Worm (Caenorhabditis elegans) whole organism, L4 larva: ENCODE results near the gene str-86.

Experiments used
- D1046.2 ChIP-seq: fragments of 200-800 bp; sonication (Bioruptor generic); IDR thresholded peaks from 2 replicates; pipeline ENCODE4 v1.3.6; 2022; ENCODE audit warnings: missing genetic modification characterization, missing compliant biosample characterization
- F10B5.3 ChIP-seq: sonication (generic microtip); optimal IDR thresholded peaks from 2 replicates; lab custom pipeline; 2016; ENCODE audit warnings: mild to moderate bottlenecking, missing genetic modification characterization, missing compliant biosample characterization
- F37D6.2 ChIP-seq: sonication (generic microtip); optimal IDR thresholded peaks from 2 replicates; lab custom pipeline; 2016; ENCODE audit warnings: mild to moderate bottlenecking, missing genetic modification characterization, missing compliant biosample characterization
- F44E2.7 ChIP-seq: fragments of 200-800 bp; sonication (Bioruptor generic); IDR thresholded peaks from 2 replicates; pipeline ENCODE4 v2.1.2; 2022; ENCODE audit warnings: missing genetic modification characterization, missing compliant biosample characterization
- T26A8.4 ChIP-seq: fragments of 200-800 bp; sonication (Bioruptor generic); IDR thresholded peaks from 2 replicates; pipeline ENCODE4 v1.3.6; 2022; ENCODE audit warnings: missing genetic modification characterization, missing compliant biosample characterization
- Y105C5A.15 ChIP-seq: fragments of 200-800 bp; sonication (Bioruptor generic); IDR thresholded peaks from 2 replicates; pipeline ENCODE4 v1.3.6; 2022; ENCODE audit warnings: missing genetic modification characterization, missing compliant biosample characterization
- Y48G9A.11 ChIP-seq: fragments of 200-800 bp; sonication (Bioruptor generic); IDR thresholded peaks from 2 replicates; pipeline ENCODE4 v1.3.6; 2022; ENCODE audit warnings: missing genetic modification reagents, missing genetic modification characterization, missing compliant biosample characterization
- Y75B8A.6 ChIP-seq: fragments of 200-800 bp; sonication (Bioruptor generic); IDR thresholded peaks from 2 replicates; pipeline ENCODE4 v1.3.6; 2022; ENCODE audit warnings: missing genetic modification reagents, missing genetic modification characterization, missing compliant biosample characterization
- ZK337.2 ChIP-seq: fragments of 200-800 bp; sonication (Bioruptor generic); IDR thresholded peaks from 2 replicates; pipeline ENCODE4 v1.3.6; 2022; ENCODE audit warnings: missing genetic modification reagents, missing genetic modification characterization, missing compliant biosample characterization
- aha-1 ChIP-seq: fragments of 150-350 bp; peaks from one replicate; lab custom pipeline; 2014; ENCODE audit warnings: missing biosample characterization, missing genetic modification characterization
- ama-1 ChIP-seq: fragments of 150-350 bp; optimal IDR thresholded peaks from 2 replicates; lab custom pipeline; 2014; ENCODE audit warnings: inconsistent platforms, mixed read lengths
- arid-1 ChIP-seq: fragments of 200-800 bp; sonication (Bioruptor generic); conservative IDR thresholded peaks from 2 replicates; pipeline ENCODE4 v1.3.6; 2022; ENCODE audit warnings: missing genetic modification reagents, missing genetic modification characterization, missing compliant biosample characterization
- ceh-32 ChIP-seq: sonication (generic microtip); optimal IDR thresholded peaks from 2 replicates; lab custom pipeline; 2016; ENCODE audit warnings: mild to moderate bottlenecking, missing genetic modification characterization, missing compliant biosample characterization; ENCODE audit not compliant: poor library complexity
- daf-12 ChIP-seq: fragments of 150-350 bp; optimal IDR thresholded peaks from 2 replicates; lab custom pipeline; 2014; ENCODE audit warnings: missing biosample characterization, missing genetic modification reagents, missing genetic modification characterization
- daf-16 ChIP-seq, 3 experiments: sonication (generic microtip); optimal IDR thresholded peaks; 2 replicates each; lab custom pipeline; 2016 to 2017; ENCODE audit warnings: missing genetic modification characterization in 3 of 3, missing genetic modification reagents in 3 of 3, mild to moderate bottlenecking in 2 of 3, missing compliant biosample characterization in 2 of 3, missing biosample characterization in 1 of 3, moderate library complexity in 1 of 3
- daf-19 ChIP-seq: fragments of 200-800 bp; sonication (Bioruptor generic); conservative IDR thresholded peaks from 2 replicates; pipeline ENCODE4 v1.3.6; 2022; ENCODE audit warnings: missing genetic modification characterization, missing compliant biosample characterization
- daf-8 ChIP-seq: fragments of 200-800 bp; sonication (Bioruptor generic); IDR thresholded peaks from 2 replicates; pipeline ENCODE4 v1.3.6; 2022; ENCODE audit warnings: missing genetic modification characterization, missing compliant biosample characterization
- dmd-6 ChIP-seq: fragments of 200-800 bp; sonication (Bioruptor generic); IDR thresholded peaks from 2 replicates; pipeline ENCODE4 v1.3.6; 2022; ENCODE audit warnings: missing genetic modification reagents, missing genetic modification characterization, missing compliant biosample characterization
- dmd-9 ChIP-seq: fragments of 200-800 bp; sonication (Bioruptor generic); IDR thresholded peaks from 2 replicates; pipeline ENCODE4 v1.3.6; 2022; ENCODE audit warnings: missing genetic modification reagents, missing genetic modification characterization, missing compliant biosample characterization
- duxl-1 ChIP-seq: sonication (generic microtip); optimal IDR thresholded peaks from 2 replicates; lab custom pipeline; 2016; ENCODE audit warnings: mild to moderate bottlenecking, missing genetic modification characterization, moderate library complexity, missing compliant biosample characterization; ENCODE audit not compliant: poor library complexity
- hif-1 ChIP-seq, 2 experiments: sonication (generic microtip); optimal IDR thresholded peaks; 2 replicates each; lab custom pipeline; 2016 to 2017; ENCODE audit warnings: missing compliant biosample characterization in 2 of 2, missing genetic modification characterization in 2 of 2, missing genetic modification reagents in 2 of 2, missing genotype in 2 of 2, mild to moderate bottlenecking in 1 of 2
- hlh-11 ChIP-seq: fragments of 200-800 bp; sonication (Bioruptor generic); optimal IDR thresholded peaks from 2 replicates; lab custom pipeline; 2018; ENCODE audit warnings: mild to moderate bottlenecking, missing genetic modification characterization, missing compliant biosample characterization
- hmg-1.1 ChIP-seq: fragments of 200-800 bp; sonication (Bioruptor generic); IDR thresholded peaks from 2 replicates; pipeline ENCODE4 v1.3.6; 2022; ENCODE audit warnings: missing genetic modification reagents, missing genetic modification characterization, missing compliant biosample characterization
- lin-29 ChIP-seq: fragments of 200-800 bp; sonication (Bioruptor generic); IDR thresholded peaks from 2 replicates; pipeline ENCODE4 v1.3.6; 2022; ENCODE audit warnings: missing genetic modification reagents, missing genetic modification characterization, missing compliant biosample characterization
- lsy-2 ChIP-seq, 2 experiments: fragments of 150-350 bp in 1 of 2; sonication (generic microtip) in 1 of 2; optimal IDR thresholded peaks; 2 replicates each; lab custom pipeline; 2014 to 2017; ENCODE audit warnings: missing biosample characterization in 2 of 2, missing genetic modification characterization in 2 of 2
- mdl-1 ChIP-seq, 2 experiments: fragments of 150-350 bp in 1 of 2; sonication (generic microtip) in 1 of 2; optimal IDR thresholded peaks; 2 replicates each; lab custom pipeline; 2014 to 2017; ENCODE audit warnings: missing biosample characterization in 2 of 2, missing genetic modification characterization in 2 of 2
- mep-1 ChIP-seq: fragments of 150-350 bp; sonication (generic microtip); optimal IDR thresholded peaks from 3 replicates; lab custom pipeline; 2014; ENCODE audit warnings: missing biosample characterization, missing genetic modification characterization
- mes-2 ChIP-seq: sonication (generic microtip); optimal IDR thresholded peaks from 2 replicates; lab custom pipeline; 2016; ENCODE audit warnings: missing genotype, mild to moderate bottlenecking, missing genetic modification characterization, missing compliant biosample characterization; ENCODE audit not compliant: poor library complexity, severe bottlenecking
- mxl-3 ChIP-seq: fragments of 200-800 bp; sonication (Bioruptor generic); optimal IDR thresholded peaks from 2 replicates; lab custom pipeline; 2018; ENCODE audit warnings: mild to moderate bottlenecking, missing genetic modification characterization, missing compliant biosample characterization
- nhr-102 ChIP-seq: sonication (generic microtip); optimal IDR thresholded peaks from 2 replicates; lab custom pipeline; 2016; ENCODE audit warnings: mild to moderate bottlenecking, missing genetic modification characterization, moderate library complexity, missing compliant biosample characterization
- nhr-11 ChIP-seq: fragments of 150-350 bp; optimal IDR thresholded peaks from 2 replicates; lab custom pipeline; 2014; ENCODE audit warnings: missing biosample characterization, missing genetic modification characterization
- nhr-28 ChIP-seq: fragments of 150-350 bp; optimal IDR thresholded peaks from 2 replicates; lab custom pipeline; 2014; ENCODE audit warnings: missing biosample characterization, missing genetic modification characterization
- nhr-41 ChIP-seq: fragments of 200-800 bp; sonication (Bioruptor generic); IDR thresholded peaks from 2 replicates; pipeline ENCODE4 v1.3.6; 2022; ENCODE audit warnings: missing genetic modification reagents, missing genetic modification characterization, missing compliant biosample characterization
- nhr-48 ChIP-seq: sonication (generic microtip); optimal IDR thresholded peaks from 2 replicates; lab custom pipeline; 2016; ENCODE audit warnings: mild to moderate bottlenecking, missing genetic modification characterization, missing compliant biosample characterization
- nhr-6 ChIP-seq: fragments of 150-350 bp; optimal IDR thresholded peaks from 2 replicates; lab custom pipeline; 2014; ENCODE audit warnings: missing biosample characterization, missing genetic modification characterization
- pha-4 ChIP-seq, 2 experiments: fragments of 150-350 bp in 1 of 2; fragments of 200-800 bp in 1 of 2; sonication (Bioruptor generic) in 1 of 2; IDR thresholded peaks in 1 of 2; optimal IDR thresholded peaks in 1 of 2; 2 replicates each; pipeline versions ENCODE4 v1.3.6 to Lab custom; 2014 to 2022; ENCODE audit warnings: missing genetic modification characterization in 2 of 2, missing genetic modification reagents in 2 of 2, missing biosample characterization in 1 of 2, missing compliant biosample characterization in 1 of 2
- pqm-1 ChIP-seq: sonication (generic microtip); optimal IDR thresholded peaks from 2 replicates; lab custom pipeline; 2017; ENCODE audit warnings: missing biosample characterization, missing genetic modification characterization
- snpc-1.2 ChIP-seq: fragments of 200-800 bp; sonication (Bioruptor generic); IDR thresholded peaks from 2 replicates; pipeline ENCODE4 v1.3.6; 2022; ENCODE audit warnings: missing genetic modification reagents, missing genetic modification characterization, missing compliant biosample characterization
- spr-1 ChIP-seq: sonication (generic microtip); optimal IDR thresholded peaks from 2 replicates; lab custom pipeline; 2016; ENCODE audit warnings: mild to moderate bottlenecking, missing genetic modification characterization, missing compliant biosample characterization
- unc-39 ChIP-seq: sonication (generic microtip); optimal IDR thresholded peaks from 2 replicates; lab custom pipeline; 2017; ENCODE audit warnings: missing biosample characterization, missing genetic modification characterization
- unc-62 ChIP-seq, 3 experiments: fragments of 150-350 bp in 1 of 3; sonication (generic microtip); optimal IDR thresholded peaks in 2 of 3; peaks in 1 of 3; 1 replicate in 1 of 3; 2 replicates in 2 of 3; lab custom pipeline; 2014 to 2017; ENCODE audit warnings: missing biosample characterization in 3 of 3, missing genetic modification characterization in 3 of 3, missing genetic modification reagents in 3 of 3, missing genotype in 1 of 3
- vab-7 ChIP-seq: fragments of 200-800 bp; sonication (Bioruptor generic); IDR thresholded peaks from 2 replicates; pipeline ENCODE4 v1.3.6; 2022; ENCODE audit warnings: missing genetic modification reagents, missing genetic modification characterization, missing compliant biosample characterization
- zag-1 ChIP-seq: fragments of 150-350 bp; optimal IDR thresholded peaks from 2 replicates; lab custom pipeline; 2014; ENCODE audit warnings: missing biosample characterization, missing genetic modification characterization

str-86 gene

DNA sequence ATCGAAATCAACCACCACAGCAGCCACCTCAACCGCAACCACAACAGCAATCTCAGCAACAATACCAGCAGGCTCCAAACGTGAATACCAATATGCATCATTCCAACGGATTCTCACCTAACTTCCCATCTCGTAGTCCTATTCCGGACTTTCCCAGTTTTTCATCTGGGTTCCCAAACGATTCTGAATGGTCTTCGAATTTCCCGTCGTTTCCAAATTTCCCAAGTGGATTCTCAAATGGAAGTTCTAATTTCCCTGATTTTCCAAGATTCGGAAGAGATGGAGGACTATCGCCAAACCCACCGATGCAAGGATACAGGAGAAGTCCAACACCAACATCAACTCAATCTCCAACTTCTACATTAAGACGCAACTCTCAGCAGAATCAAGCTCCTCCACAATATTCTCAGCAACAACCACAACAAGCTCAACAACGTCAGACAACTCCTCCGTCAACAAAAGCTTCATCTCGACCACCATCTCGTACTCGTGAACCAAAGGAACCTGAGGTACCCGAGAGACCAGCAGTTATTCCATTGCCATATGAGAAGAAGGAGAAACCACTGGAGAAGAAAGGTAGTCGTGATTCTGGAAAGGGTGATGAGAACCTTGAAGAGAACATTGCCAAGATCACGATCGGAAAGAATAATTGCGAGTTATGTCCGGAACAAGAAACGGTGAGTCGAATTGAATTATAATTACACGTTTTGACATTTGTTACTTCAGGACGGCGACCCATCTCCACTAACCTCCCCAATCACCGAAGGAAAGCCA is 45.8 kb downstream of the str-86 start:
- no peak for TF ChIP-seq daf-8 (GFP tag; lab: Robert Waterston, UW)
- 0 out of 2 replicates have a peak, but pooled peaks have one; percentile 16 for TF ChIP-seq snpc-1.2 (GFP tag; lab: Robert Waterston, UW)
- TF ChIP-seq hlh-11 (tag; lab: Kevin White, UChicago), result no peak
- TF ChIP-seq pha-4 (GFP tag; IDR thresholded peaks at IDR 0.05; lab: Robert Waterston, UW), result 0 out of 2 replicates have a peak, but pooled peaks have one; percentile 25
- TF ChIP-seq pha-4 (tag; optimal IDR thresholded peaks at IDR 0.05; lab: Kevin White, UChicago), result no peak
- TF ChIP-seq T26A8.4, result no peak
- no peak for TF ChIP-seq daf-12
- TF ChIP-seq pqm-1, result no peak
- no peak for TF ChIP-seq spr-1 (tag; lab: Kevin White, UChicago)
- no peak for TF ChIP-seq nhr-102
- TF ChIP-seq Y105C5A.15 (GFP tag; lab: Robert Waterston, UW), result no peak
- no peak for TF ChIP-seq ZK337.2 (GFP tag; lab: Robert Waterston, UW)
- TF ChIP-seq aha-1, result peak; percentile 24
- no peak for TF ChIP-seq dmd-9
- no peak for TF ChIP-seq F37D6.2
- no peak for TF ChIP-seq nhr-28 (tag; lab: Kevin White, UChicago)
- TF ChIP-seq vab-7 (GFP tag; lab: Robert Waterston, UW), result no peak
- TF ChIP-seq zag-1 (tag; lab: Kevin White, UChicago), result no peak
- no peak for TF ChIP-seq duxl-1 (tag; lab: Kevin White, UChicago)

DNA sequence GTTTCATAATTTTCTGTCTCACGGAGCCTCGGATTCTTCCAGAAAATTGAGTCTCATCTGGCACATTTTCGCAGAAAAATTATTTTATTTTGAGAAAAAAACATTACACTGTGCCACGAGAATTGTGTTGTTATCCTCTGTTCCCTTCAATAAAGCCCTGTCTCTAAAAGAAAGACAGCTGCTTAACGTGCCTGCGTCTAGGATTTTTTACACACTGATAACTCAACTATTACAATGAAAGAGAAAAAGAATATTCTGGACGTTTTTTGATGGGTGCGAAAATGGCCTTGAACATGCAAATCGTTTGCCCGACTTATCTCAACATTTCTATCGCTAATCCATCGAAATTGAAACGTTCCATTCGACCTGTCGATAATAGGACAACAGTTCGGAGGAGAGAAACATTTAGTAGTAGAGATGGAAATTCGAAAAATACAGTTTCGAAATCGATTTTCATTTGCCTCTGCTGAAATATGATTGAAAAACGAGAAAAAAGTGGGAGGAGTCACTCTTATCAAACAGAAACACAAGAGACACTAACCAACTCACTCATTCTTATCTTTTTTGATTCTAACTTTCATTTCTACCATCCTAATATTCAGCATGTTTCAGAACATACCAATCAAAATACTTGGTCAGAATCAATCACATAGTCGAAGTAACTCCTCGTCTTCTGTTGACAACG is 46.6 kb downstream of the str-86 start:
- TF ChIP-seq daf-19, result no peak
- TF ChIP-seq unc-62 (GFP tag; optimal IDR thresholded peaks at IDR 0.05 in 1 of 2; lab: Kevin White, UChicago), result peak in 1 of 2 experiments; percentile 96
- TF ChIP-seq unc-62 (tag; optimal IDR thresholded peaks at IDR 0.05; lab: Kevin White, UChicago), result no peak
- TF ChIP-seq F10B5.3 (tag; lab: Kevin White, UChicago), result no peak
- no peak for TF ChIP-seq hmg-1.1
- TF ChIP-seq ama-1 (lab: Kevin White, UChicago), result peak; percentile 8
- no peak for TF ChIP-seq vab-7 (GFP tag; lab: Robert Waterston, UW)
- no peak for TF ChIP-seq mes-2
- no peak for TF ChIP-seq spr-1 (tag; lab: Kevin White, UChicago)
- TF ChIP-seq hif-1 (tag; optimal IDR thresholded peaks at IDR 0.05; lab: Kevin White, UChicago), result no peak
- no peak for TF ChIP-seq F37D6.2
- no peak for TF ChIP-seq Y75B8A.6 (GFP tag; lab: Robert Waterston, UW)
- TF ChIP-seq nhr-48 (tag; lab: Kevin White, UChicago), result no peak
- TF ChIP-seq unc-39 (tag; lab: Kevin White, UChicago), result no peak
- TF ChIP-seq dmd-6, result peak; percentile 8; the same call in 1 of the 2 replicates
- peak; percentile 33 for TF ChIP-seq nhr-11 (tag; lab: Kevin White, UChicago)
- peak in 1 of 2 experiments; percentile 83 for TF ChIP-seq daf-16 (GFP tag; optimal IDR thresholded peaks at IDR 0.05; lab: Kevin White, UChicago)
- peak; percentile 24 for TF ChIP-seq daf-16 (tag; optimal IDR thresholded peaks at IDR 0.05; lab: Kevin White, UChicago)
- TF ChIP-seq ZK337.2 (GFP tag; lab: Robert Waterston, UW), result no peak
- no peak for TF ChIP-seq lin-29 (GFP tag; lab: Robert Waterston, UW)
- no peak for TF ChIP-seq arid-1 (GFP tag; lab: Robert Waterston, UW)
- no peak for TF ChIP-seq nhr-102
- no peak for TF ChIP-seq F44E2.7 (GFP tag; lab: Robert Waterston, UW)
- no peak for TF ChIP-seq hlh-11 (tag; lab: Kevin White, UChicago)
- no peak for TF ChIP-seq aha-1
- TF ChIP-seq mdl-1 (tag; optimal IDR thresholded peaks at IDR 0.05; lab: Kevin White, UChicago), result peak in 1 of 2 experiments; percentile 16
- TF ChIP-seq Y105C5A.15 (GFP tag; lab: Robert Waterston, UW), result no peak
- TF ChIP-seq mxl-3 (GFP tag; lab: Kevin White, UChicago), result peak; percentile 23
- peak in 1 of 2 experiments; percentile 32 for TF ChIP-seq lsy-2 (tag; optimal IDR thresholded peaks at IDR 0.05; lab: Kevin White, UChicago)
- TF ChIP-seq daf-8 (GFP tag; lab: Robert Waterston, UW), result no peak
- TF ChIP-seq D1046.2 (GFP tag; lab: Robert Waterston, UW), result no peak
- TF ChIP-seq nhr-28 (tag; lab: Kevin White, UChicago), result peak; percentile 10
- peak; percentile 6 for TF ChIP-seq mep-1 (tag; lab: Kevin White, UChicago)
- TF ChIP-seq Y48G9A.11 (GFP tag; lab: Robert Waterston, UW), result 0 out of 2 replicates have a peak, but pooled peaks have one; percentile 34
- no peak for TF ChIP-seq nhr-6 (tag; lab: Kevin White, UChicago)
- TF ChIP-seq nhr-41 (GFP tag; lab: Robert Waterston, UW), result no peak
- TF ChIP-seq ceh-32, result no peak
